Fruit fly (Drosophila melanogaster) whole organism, pupa: ENCODE data around the gene fend.
A peak's percentile ranks its signal among the peaks of the same experiment; 100 is the strongest.

Experiments
- CG12605 ChIP-seq: fragments of 200-800 bp; sonication (Bioruptor generic); IDR thresholded peaks from 2 replicates; pipeline ENCODE4 v1.3.6; 2022; ENCODE audit warnings: missing biosample characterization, missing genetic modification characterization
- CG13204 ChIP-seq: fragments of 200-800 bp; sonication (Bioruptor generic); optimal IDR thresholded peaks from 2 replicates; lab custom pipeline; 2018; ENCODE audit warnings: missing biosample characterization, mild to moderate bottlenecking, missing genetic modification characterization, moderate library complexity
- CG17806 ChIP-seq: fragments of 200-800 bp; sonication (Bioruptor generic); optimal IDR thresholded peaks from 2 replicates; lab custom pipeline; 2018; ENCODE audit warnings: missing biosample characterization, mild to moderate bottlenecking, missing genetic modification characterization, moderate library complexity
- CG32121 ChIP-seq: fragments of 200-800 bp; sonication (Bioruptor generic); IDR thresholded peaks from 2 replicates; pipeline ENCODE4 v1.3.6; 2022; ENCODE audit warnings: missing biosample characterization, missing genetic modification characterization
- CG4496 ChIP-seq: fragments of 200-800 bp; sonication (Bioruptor generic); IDR thresholded peaks from 3 replicates; pipeline ENCODE4 v1.3.6; 2022; ENCODE audit warnings: missing biosample characterization, missing genetic modification characterization
- CG8159 ChIP-seq: fragments of 200-800 bp; sonication (Bioruptor generic); optimal IDR thresholded peaks from 3 replicates; lab custom pipeline; 2018; ENCODE audit warnings: missing biosample characterization, mild to moderate bottlenecking, missing genetic modification characterization, moderate library complexity
- CG8301 ChIP-seq: fragments of 200-800 bp; sonication (Bioruptor generic); optimal IDR thresholded peaks from 2 replicates; lab custom pipeline; 2018; ENCODE audit warnings: missing biosample characterization, mild to moderate bottlenecking, missing genetic modification characterization
- Ets98B ChIP-seq: fragments of 200-800 bp; sonication (Bioruptor generic); IDR thresholded peaks from 2 replicates; pipeline ENCODE4 v1.3.6; 2022; ENCODE audit warnings: missing biosample characterization, missing genetic modification characterization
- Pif1A ChIP-seq: fragments of 200-800 bp; sonication (Bioruptor generic); optimal IDR thresholded peaks from 3 replicates; lab custom pipeline; 2016; ENCODE audit warnings: missing biosample characterization, missing genetic modification characterization
- Snoo ChIP-seq: fragments of 200-800 bp; sonication (Bioruptor generic); optimal IDR thresholded peaks from 3 replicates; lab custom pipeline; 2017; ENCODE audit warnings: missing biosample characterization, mild to moderate bottlenecking, missing genetic modification characterization, inconsistent platforms
- fd96Ca ChIP-seq: fragments of 200-800 bp; sonication (Bioruptor generic); IDR thresholded peaks from 3 replicates; pipeline ENCODE4 v1.3.6; 2022; ENCODE audit warnings: missing biosample characterization, missing genetic modification characterization
- gl ChIP-seq: fragments of 200-800 bp; sonication (Bioruptor generic); optimal IDR thresholded peaks from 2 replicates; lab custom pipeline; 2018; ENCODE audit warnings: missing biosample characterization, mild to moderate bottlenecking, missing genetic modification characterization
- rn ChIP-seq: fragments of 200-800 bp; sonication (Bioruptor generic); IDR thresholded peaks from 2 replicates; pipeline ENCODE4 v1.3.6; 2022; ENCODE audit warnings: missing biosample characterization, missing genetic modification characterization

dm6 chrX:9152127-9152598 is 17.3 kb upstream of the fend start:
- TF ChIP-seq fd96Ca (GFP tag; lab: Robert Waterston, UW) (peak; percentile 70; the same call in 1 of the 3 replicates), CG12605 (GFP tag; lab: Robert Waterston, UW) (peak; percentile 71), Ets98B (peak; percentile 70), CG13204 (GFP tag; lab: Kevin White, UChicago) (peak; percentile 33), rn (no peak; the same call in 1 of the 2 replicates), Snoo (no peak), CG17806 (tag; lab: Kevin White, UChicago) (no peak), CG32121 (GFP tag; lab: Robert Waterston, UW) (peak; percentile 74), CG8301 (tag; lab: Kevin White, UChicago) (peak; percentile 9), CG8159 (peak; percentile 43), Pif1A (GFP tag; lab: Kevin White, UChicago) (no peak), CG4496 (GFP tag; lab: Robert Waterston, UW) (peak; percentile 69; the same call in 2 of the 3 replicates), gl (no peak)
